Fruit fly (Drosophila melanogaster): Measurements from ENCODE around the gene CG32986.

The CG32986 gene

DNA sequence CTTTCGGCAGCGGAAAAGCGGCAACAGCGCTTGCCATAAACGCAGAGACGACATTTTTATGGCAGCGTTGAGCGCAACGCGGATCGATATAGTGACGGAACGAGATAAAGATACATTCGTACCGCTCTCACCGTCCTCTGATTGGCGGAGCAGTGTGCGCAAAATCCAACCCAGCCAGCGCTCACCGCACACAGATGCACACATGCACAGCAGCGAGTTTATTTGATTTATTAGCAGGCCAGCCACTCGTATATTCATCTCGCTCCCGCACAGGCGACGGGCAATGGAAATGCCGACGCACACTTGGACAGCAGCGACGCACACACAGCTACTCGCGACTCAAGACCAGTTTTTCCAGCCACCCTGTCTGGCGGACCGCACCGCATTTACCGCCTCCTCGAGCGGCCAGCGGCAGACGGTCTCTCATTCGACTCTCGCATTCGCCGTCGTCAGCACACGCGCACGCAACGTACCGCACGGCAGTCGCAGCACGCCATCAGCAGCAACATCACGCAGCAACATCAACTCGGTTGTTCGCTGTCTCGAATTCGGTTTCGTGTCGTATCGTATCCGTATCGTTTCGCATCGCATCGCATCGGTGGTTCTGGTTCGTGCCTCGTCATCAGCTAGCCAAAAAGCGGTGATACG, 37.2 kb upstream of the CG32986 start, which contains the start of gene SoxN (continued):
- TF ChIP-seq CG16813 (GFP tag; IDR thresholded peaks at IDR 0.05; ENCODE audit: partially characterized antibody), result peak; percentile 54; the same call in 2 of the 3 replicates
- TF ChIP-seq CG16815 (GFP tag; optimal IDR thresholded peaks at IDR 0.05), result no peak
- TF ChIP-seq HLHmδ (GFP tag; optimal IDR thresholded peaks at IDR 0.05), result peak; percentile 88
- no peak for TF ChIP-seq Hmx (GFP tag; optimal IDR thresholded peaks at IDR 0.05)
- TF ChIP-seq CG9437 (GFP tag; optimal IDR thresholded peaks at IDR 0.05), result no peak
- no peak for TF ChIP-seq Elba2 (GFP tag; optimal IDR thresholded peaks at IDR 0.05)
- TF ChIP-seq tap (tag; optimal IDR thresholded peaks at IDR 0.05), result no peak
- no peak for TF ChIP-seq CG13424 (tag; optimal IDR thresholded peaks at IDR 0.05)
- peak; percentile 33 for TF ChIP-seq lab (GFP tag; optimal IDR thresholded peaks at IDR 0.05)
- no peak for TF ChIP-seq CG10654 (GFP tag; optimal IDR thresholded peaks at IDR 0.05)
- peak; percentile 46; the same call in 1 of the 3 replicates for TF ChIP-seq CG6791 (GFP tag; IDR thresholded peaks at IDR 0.05; ENCODE audit: partially characterized antibody)
- no peak for TF ChIP-seq CG32772 (GFP tag; IDR thresholded peaks at IDR 0.05)
- TF ChIP-seq z (GFP tag; IDR thresholded peaks at IDR 0.05), result peak; percentile 92
- TF ChIP-seq Meics (GFP tag; optimal IDR thresholded peaks at IDR 0.05), result no peak
- TF ChIP-seq lov (optimal IDR thresholded peaks at IDR 0.05), result no peak
- TF ChIP-seq lov (GFP tag; IDR thresholded peaks at IDR 0.05), result no peak
- TF ChIP-seq CoRest (tag; optimal IDR thresholded peaks at IDR 0.05), result peak; percentile 61
- TF ChIP-seq CG11723 (GFP tag; optimal IDR thresholded peaks at IDR 0.05), result no peak
- no peak for TF ChIP-seq CG18619 (GFP tag; optimal IDR thresholded peaks at IDR 0.05)
- TF ChIP-seq CG6683 (GFP tag; optimal IDR thresholded peaks at IDR 0.05), result no peak
- no peak for TF ChIP-seq trem (tag; optimal IDR thresholded peaks at IDR 0.05)
- no peak for TF ChIP-seq CG14710 (tag; optimal IDR thresholded peaks at IDR 0.05)
- TF ChIP-seq CG12299 (tag; optimal IDR thresholded peaks at IDR 0.05), result peak; percentile 33
- no peak for TF ChIP-seq CG10462 (GFP tag; optimal IDR thresholded peaks at IDR 0.05)
- TF ChIP-seq CG15073 (GFP tag; optimal IDR thresholded peaks at IDR 0.05), result no peak
- TF ChIP-seq CG17359 (tag; optimal IDR thresholded peaks at IDR 0.05), result no peak
- no peak for TF ChIP-seq bcd (GFP tag; optimal IDR thresholded peaks at IDR 0.05)
- no peak for TF ChIP-seq bsh (GFP tag; optimal IDR thresholded peaks at IDR 0.05)
- TF ChIP-seq Optix (GFP tag; IDR thresholded peaks at IDR 0.05), result peak; percentile 35; the same call in 2 of the 3 replicates
- peak; percentile 82 for TF ChIP-seq rib (GFP tag; IDR thresholded peaks at IDR 0.05)
- TF ChIP-seq CG9215 (GFP tag; IDR thresholded peaks at IDR 0.05), result no peak
- TF ChIP-seq knrl (GFP tag; IDR thresholded peaks at IDR 0.05; ENCODE audit: partially characterized antibody), result no peak
- TF ChIP-seq lilli (GFP tag; optimal IDR thresholded peaks at IDR 0.05), result no peak
- peak; percentile 5 for TF ChIP-seq CG7839 (tag; optimal IDR thresholded peaks at IDR 0.05)
- TF ChIP-seq CG17829 (tag; optimal IDR thresholded peaks at IDR 0.05), result peak; percentile 44
- TF ChIP-seq C15 (GFP tag; IDR thresholded peaks at IDR 0.05), result no peak
- no peak for TF ChIP-seq ssp (GFP tag; IDR thresholded peaks at IDR 0.05)
- TF ChIP-seq stwl (tag; optimal IDR thresholded peaks at IDR 0.05), result no peak
- no peak for TF ChIP-seq CG2116 (GFP tag; optimal IDR thresholded peaks at IDR 0.05)
- peak; percentile 69 for TF ChIP-seq hth (optimal IDR thresholded peaks at IDR 0.05)
- no peak for TF ChIP-seq YL-1 (GFP tag; optimal IDR thresholded peaks at IDR 0.05)
- TF ChIP-seq CG12744 (GFP tag; optimal IDR thresholded peaks at IDR 0.05), result no peak
- TF ChIP-seq CG2712 (tag; optimal IDR thresholded peaks at IDR 0.05), result peak; percentile 22
- TF ChIP-seq dimm (GFP tag; IDR thresholded peaks at IDR 0.05), result no peak
- no peak for TF ChIP-seq jumu (GFP tag; optimal IDR thresholded peaks at IDR 0.05)
- no peak for TF ChIP-seq ranshi (GFP tag; IDR thresholded peaks at IDR 0.05)
- TF ChIP-seq D19B (GFP tag; optimal IDR thresholded peaks at IDR 0.05), result no peak
- TF ChIP-seq Dll (GFP tag; IDR thresholded peaks at IDR 0.05; ENCODE audit: partially characterized antibody), result peak; percentile 66; the same call in 3 of the 4 replicates
- no peak for TF ChIP-seq Sin3A (optimal IDR thresholded peaks at IDR 0.05)
- TF ChIP-seq Scr (GFP tag; IDR thresholded peaks at IDR 0.05; ENCODE audit: partially characterized antibody), result peak; percentile 3
- TF ChIP-seq br (optimal IDR thresholded peaks at IDR 0.05), result no peak

Measured in whole organism, embryonic.